Fruit fly (Drosophila melanogaster) whole organism, embryonic: ENCODE measurements around the gene Gr21a.
A peak's percentile ranks its signal among the peaks of the same experiment; 100 is the strongest.

ENCODE experiments used
- CG17612 ChIP-seq: fragments of 200-800 bp; sonication (Bioruptor generic); IDR thresholded peaks from 2 replicates; pipeline ENCODE4 v1.3.6; 2022; ENCODE audit warnings: missing biosample characterization, missing genetic modification characterization
- CG18262 ChIP-seq: fragments of 200-800 bp; optimal IDR thresholded peaks from 3 replicates; lab custom pipeline; 2019; ENCODE audit warnings: missing biosample characterization, mild to moderate bottlenecking, missing genetic modification characterization, moderate library complexity
- CG2199 ChIP-seq: fragments of 200-800 bp; sonication (Bioruptor generic); IDR thresholded peaks from 3 replicates; pipeline ENCODE4 v1.3.6; 2022; ENCODE audit warnings: missing biosample characterization, missing genetic modification characterization
- CG4360 ChIP-seq: fragments of 200-800 bp; sonication (Bioruptor generic); IDR thresholded peaks from 2 replicates; pipeline ENCODE4 v1.3.6; 2022; ENCODE audit warnings: missing biosample characterization, missing genetic modification characterization
- CG8478 ChIP-seq: fragments of >200 bp; optimal IDR thresholded peaks from 2 replicates; lab custom pipeline; 2018
- Dad ChIP-seq: fragments of 200-800 bp; sonication (Bioruptor generic); optimal IDR thresholded peaks from 3 replicates; lab custom pipeline; 2016; ENCODE audit warnings: missing biosample characterization, missing genetic modification characterization
- pan ChIP-seq, 4 experiments: fragments of >200 bp in 3 of 4; fragments of 200-800 bp in 1 of 4; sonication (Bioruptor generic) in 1 of 4; optimal IDR thresholded peaks in 3 of 4; IDR thresholded peaks in 1 of 4; 2 replicates each; pipeline versions ENCODE4 v1.3.6 to Lab custom; 2017 to 2022; ENCODE audit warnings: missing biosample characterization in 2 of 4, missing genetic modification characterization in 2 of 4, mixed read lengths in 1 of 4
- scrt ChIP-seq: fragments of 200-800 bp; sonication (Bioruptor generic); optimal IDR thresholded peaks from 2 replicates; lab custom pipeline; 2018; ENCODE audit warnings: missing biosample characterization, mild to moderate bottlenecking, missing genetic modification characterization, moderate library complexity

DNA sequence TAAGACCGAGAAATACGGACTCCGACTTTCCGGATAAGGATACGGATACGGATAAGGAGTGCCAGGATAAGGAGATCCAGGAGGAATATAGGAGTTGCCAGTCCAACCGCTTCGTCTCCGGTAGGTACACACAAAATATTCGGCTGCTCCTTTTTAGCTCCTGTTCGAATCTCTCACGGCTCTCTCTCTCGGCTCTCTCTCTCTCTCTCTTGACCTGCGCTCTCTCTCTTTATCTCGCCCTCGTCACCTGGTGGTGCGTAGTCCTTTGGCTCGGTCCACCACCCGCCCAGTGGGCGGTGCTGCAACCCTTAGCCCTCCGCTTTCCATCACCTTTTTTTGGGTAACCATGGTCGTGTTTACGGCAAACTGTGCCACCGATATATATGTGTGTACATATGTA is 46.1 kb downstream of the Gr21a start:
- TF ChIP-seq scrt (no peak), CG18262 (no peak), CG4360 (no peak), CG17612 (GFP tag; lab: Robert Waterston, UW) (no peak), Dad (GFP tag; lab: Kevin White, UChicago) (no peak), CG2199 (GFP tag; lab: Robert Waterston, UW) (0 out of 3 replicates have a peak, but pooled peaks have one; percentile 70), CG8478 (lab: Kevin White, UChicago) (no peak), pan (optimal IDR thresholded peaks at IDR 0.05; lab: Kevin White, UChicago) (no peak), pan (GFP tag; optimal IDR thresholded peaks at IDR 0.05 in 1 of 2, IDR thresholded peaks at IDR 0.05 in 1 of 2) (no peak)
